Fruit fly (Drosophila melanogaster) whole organism, embryonic: ENCODE results near the gene CG12522.

Source experiments
- CG10321 ChIP-seq: fragments of 200-800 bp; sonication (Bioruptor generic); IDR thresholded peaks from 2 replicates; pipeline ENCODE4 v1.3.6; 2022; ENCODE audit warnings: missing biosample characterization, missing genetic modification characterization
- CG12219 ChIP-seq: fragments of 200-800 bp; sonication (Bioruptor generic); optimal IDR thresholded peaks from 3 replicates; lab custom pipeline; 2018; ENCODE audit warnings: missing biosample characterization, mild to moderate bottlenecking, missing genetic modification characterization
- CG12299 ChIP-seq: fragments of 200-800 bp; sonication (Bioruptor generic); optimal IDR thresholded peaks from 2 replicates; lab custom pipeline; 2018; ENCODE audit warnings: missing biosample characterization, mild to moderate bottlenecking, missing genetic modification characterization
- CG1233 ChIP-seq: fragments of 200-800 bp; sonication (Bioruptor generic); optimal IDR thresholded peaks from 4 replicates; lab custom pipeline; 2018; ENCODE audit warnings: missing biosample characterization, mild to moderate bottlenecking, missing genetic modification characterization
- CG12769 ChIP-seq: fragments of 200-800 bp; sonication (Bioruptor generic); optimal IDR thresholded peaks from 2 replicates; lab custom pipeline; 2019; ENCODE audit warnings: missing biosample characterization, mild to moderate bottlenecking, missing genetic modification characterization, moderate library complexity
- CG13287 ChIP-seq: fragments of 200-800 bp; sonication (Bioruptor generic); IDR thresholded peaks from 2 replicates; pipeline ENCODE4 v1.3.6; 2022; ENCODE audit warnings: missing biosample characterization, missing genetic modification characterization; ENCODE audit not compliant: partially characterized antibody
- CG14710 ChIP-seq: fragments of 200-800 bp; sonication (Bioruptor generic); optimal IDR thresholded peaks from 3 replicates; lab custom pipeline; 2019; ENCODE audit warnings: missing biosample characterization, mild to moderate bottlenecking, missing genetic modification characterization, moderate library complexity
- CG15011 ChIP-seq: fragments of 200-800 bp; sonication (Bioruptor generic); optimal IDR thresholded peaks from 3 replicates; lab custom pipeline; 2018; ENCODE audit warnings: missing biosample characterization, mild to moderate bottlenecking, missing genetic modification characterization
- CG17612 ChIP-seq: fragments of 200-800 bp; sonication (Bioruptor generic); IDR thresholded peaks from 2 replicates; pipeline ENCODE4 v1.3.6; 2022; ENCODE audit warnings: missing biosample characterization, missing genetic modification characterization
- CG30020 ChIP-seq: fragments of 200-800 bp; optimal IDR thresholded peaks from 2 replicates; lab custom pipeline; 2019; ENCODE audit warnings: missing biosample characterization, mild to moderate bottlenecking, missing genetic modification characterization, moderate library complexity
- CG31441 ChIP-seq: fragments of 200-800 bp; sonication (Bioruptor generic); IDR thresholded peaks from 2 replicates; pipeline ENCODE4 v1.3.6; 2022; ENCODE audit warnings: missing biosample characterization, missing genetic modification characterization
- CG3847 ChIP-seq: fragments of 200-800 bp; sonication (Bioruptor generic); IDR thresholded peaks from 2 replicates; pipeline ENCODE4 v1.3.6; 2022; ENCODE audit warnings: missing biosample characterization, missing genetic modification characterization
- CG4282 ChIP-seq: fragments of 200-800 bp; sonication (Bioruptor generic); optimal IDR thresholded peaks from 2 replicates; lab custom pipeline; 2016; ENCODE audit warnings: missing biosample characterization, missing genetic modification characterization
- CG4707 ChIP-seq: fragments of 200-800 bp; sonication (Bioruptor generic); optimal IDR thresholded peaks from 2 replicates; lab custom pipeline; 2018; ENCODE audit warnings: missing biosample characterization, mild to moderate bottlenecking, missing genetic modification characterization, moderate library complexity
- CG4730 ChIP-seq: fragments of 200-800 bp; sonication (Bioruptor generic); IDR thresholded peaks from 2 replicates; pipeline ENCODE4 v1.3.6; 2022; ENCODE audit warnings: missing biosample characterization, missing genetic modification characterization
- CG5180 ChIP-seq: fragments of 200-800 bp; sonication (Bioruptor generic); optimal IDR thresholded peaks from 3 replicates; lab custom pipeline; 2017; ENCODE audit warnings: missing biosample characterization, missing genetic modification characterization, mild to moderate bottlenecking, moderate library complexity, missing genetic modification reagents
- CG6791 ChIP-seq: fragments of 200-800 bp; sonication (Bioruptor generic); IDR thresholded peaks from 3 replicates; pipeline ENCODE4 v1.3.6; 2022; ENCODE audit warnings: missing biosample characterization, missing genetic modification characterization; ENCODE audit not compliant: partially characterized antibody
- CG6813 ChIP-seq: fragments of 200-800 bp; sonication (Bioruptor generic); optimal IDR thresholded peaks from 2 replicates; lab custom pipeline; 2017; ENCODE audit warnings: missing biosample characterization, missing genetic modification characterization, mild to moderate bottlenecking, moderate library complexity, missing genetic modification reagents
- CG7786 ChIP-seq: fragments of 200-800 bp; sonication (Bioruptor generic); optimal IDR thresholded peaks from 2 replicates; lab custom pipeline; 2016; ENCODE audit warnings: missing biosample characterization, missing genetic modification characterization
- CG8290 ChIP-seq, 3 experiments: fragments of 200-800 bp; sonication (Bioruptor generic); optimal IDR thresholded peaks; 2 replicates each; lab custom pipeline; 2016 to 2019; ENCODE audit warnings: missing biosample characterization in 3 of 3, missing genetic modification characterization in 3 of 3, mild to moderate bottlenecking in 2 of 3, moderate library complexity in 1 of 3
- CG8478 ChIP-seq: fragments of >200 bp; optimal IDR thresholded peaks from 2 replicates; lab custom pipeline; 2018
- CG8765 ChIP-seq: fragments of 200-800 bp; sonication (Bioruptor generic); IDR thresholded peaks from 2 replicates; pipeline ENCODE4 v1.3.6; 2022; ENCODE audit warnings: missing biosample characterization, missing genetic modification characterization
- CHES-1-like ChIP-seq: fragments of 200-800 bp; sonication (Bioruptor generic); optimal IDR thresholded peaks from 2 replicates; lab custom pipeline; 2016; ENCODE audit warnings: missing biosample characterization, missing genetic modification characterization
- Chrac-16 ChIP-seq: fragments of 200-800 bp; sonication (Bioruptor generic); optimal IDR thresholded peaks from 3 replicates; lab custom pipeline; 2016; ENCODE audit warnings: missing biosample characterization, missing genetic modification characterization
- Dfd ChIP-seq, 2 experiments: fragments of >200 bp; optimal IDR thresholded peaks; 2 replicates each; lab custom pipeline; 2017; ENCODE audit warnings: missing biosample characterization in 2 of 2, missing genetic modification characterization in 2 of 2
- Ets97D ChIP-seq: fragments of 200-800 bp; sonication (Bioruptor generic); optimal IDR thresholded peaks from 3 replicates; lab custom pipeline; 2016; ENCODE audit warnings: missing biosample characterization, missing genetic modification characterization
- Fer2 ChIP-seq: fragments of 200-800 bp; sonication (Bioruptor generic); optimal IDR thresholded peaks from 2 replicates; lab custom pipeline; 2018; ENCODE audit warnings: missing biosample characterization, mild to moderate bottlenecking, missing genetic modification characterization, moderate library complexity
- Gug ChIP-seq: fragments of 200-800 bp; sonication (Bioruptor generic); IDR thresholded peaks from 4 replicates; pipeline ENCODE4 v1.3.6; 2022; ENCODE audit warnings: missing biosample characterization, missing genetic modification characterization
- MTF-1 ChIP-seq: fragments of 200-800 bp; sonication (Bioruptor generic); optimal IDR thresholded peaks from 2 replicates; lab custom pipeline; 2018; ENCODE audit warnings: missing biosample characterization, mild to moderate bottlenecking, missing genetic modification characterization, borderline replicate concordance
- NFAT ChIP-seq: fragments of 200-800 bp; sonication (Bioruptor generic); IDR thresholded peaks from 2 replicates; pipeline ENCODE4 v1.3.6; 2022; ENCODE audit warnings: missing biosample characterization, missing genetic modification characterization
- Oli ChIP-seq: fragments of 200-800 bp; sonication (Bioruptor generic); optimal IDR thresholded peaks from 2 replicates; lab custom pipeline; 2018; ENCODE audit warnings: missing biosample characterization, mild to moderate bottlenecking, missing genetic modification characterization, moderate library complexity
- Ptx1 ChIP-seq: fragments of 200-800 bp; sonication (Bioruptor generic); IDR thresholded peaks from 2 replicates; pipeline ENCODE4 v1.3.6; 2022; ENCODE audit warnings: missing biosample characterization, missing genetic modification characterization
- Sox102F ChIP-seq: fragments of 200-800 bp; sonication (Bioruptor generic); optimal IDR thresholded peaks from 2 replicates; lab custom pipeline; 2018; ENCODE audit warnings: missing biosample characterization, mild to moderate bottlenecking, missing genetic modification characterization, moderate library complexity
- Taf1 ChIP-seq: fragments of 200-800 bp; sonication (Bioruptor generic); IDR thresholded peaks from 2 replicates; pipeline ENCODE4 v1.3.6; 2022; ENCODE audit warnings: missing biosample characterization, missing genetic modification characterization
- YL-1 ChIP-seq: fragments of 200-800 bp; sonication (Bioruptor generic); optimal IDR thresholded peaks from 3 replicates; lab custom pipeline; 2017; ENCODE audit warnings: missing biosample characterization, mild to moderate bottlenecking, missing genetic modification characterization
- bbx ChIP-seq: fragments of 200-800 bp; sonication (Bioruptor generic); IDR thresholded peaks from 2 replicates; pipeline ENCODE4 v1.3.6; 2022; ENCODE audit warnings: missing biosample characterization, missing genetic modification characterization; ENCODE audit not compliant: partially characterized antibody
- cad ChIP-seq: fragments of >200 bp; optimal IDR thresholded peaks from 2 replicates; lab custom pipeline; 2017; ENCODE audit warnings: missing biosample characterization, missing genetic modification characterization
- da ChIP-seq: fragments of 200-800 bp; sonication (Bioruptor generic); optimal IDR thresholded peaks from 2 replicates; lab custom pipeline; 2016; ENCODE audit warnings: missing biosample characterization, missing genetic modification characterization
- dati ChIP-seq: fragments of 200-800 bp; sonication (Bioruptor generic); IDR thresholded peaks from 2 replicates; pipeline ENCODE4 v1.3.6; 2022; ENCODE audit warnings: missing biosample characterization, missing genetic modification characterization
- emc ChIP-seq: fragments of 200-800 bp; sonication (Bioruptor generic); optimal IDR thresholded peaks from 2 replicates; lab custom pipeline; 2016; ENCODE audit warnings: missing biosample characterization, missing genetic modification characterization
- ems ChIP-seq: fragments of 200-800 bp; sonication (Bioruptor generic); optimal IDR thresholded peaks from 3 replicates; lab custom pipeline; 2016; ENCODE audit warnings: missing biosample characterization, missing genetic modification characterization
- lilli ChIP-seq: fragments of 200-800 bp; sonication (Bioruptor generic); optimal IDR thresholded peaks from 3 replicates; lab custom pipeline; 2016; ENCODE audit warnings: missing biosample characterization, missing genetic modification characterization
- luna ChIP-seq: fragments of 200-800 bp; sonication (Bioruptor generic); optimal IDR thresholded peaks from 2 replicates; lab custom pipeline; 2016; ENCODE audit warnings: missing biosample characterization, missing genetic modification characterization
- mam ChIP-seq: fragments of 200-800 bp; sonication (Bioruptor generic); optimal IDR thresholded peaks from 3 replicates; lab custom pipeline; 2016; ENCODE audit warnings: missing biosample characterization, missing genetic modification characterization
- odd ChIP-seq: fragments of 200-800 bp; sonication (Bioruptor generic); optimal IDR thresholded peaks from 2 replicates; lab custom pipeline; 2017; ENCODE audit warnings: missing biosample characterization, mild to moderate bottlenecking, missing genetic modification characterization
- onecut ChIP-seq: fragments of 200-800 bp; sonication (Bioruptor generic); IDR thresholded peaks from 2 replicates; pipeline ENCODE4 v1.3.6; 2022; ENCODE audit warnings: missing biosample characterization, missing genetic modification characterization
- pnt ChIP-seq: fragments of 200-800 bp; sonication (Bioruptor generic); optimal IDR thresholded peaks from 3 replicates; lab custom pipeline; 2016; ENCODE audit warnings: missing biosample characterization, missing genetic modification characterization
- scrt ChIP-seq: fragments of 200-800 bp; sonication (Bioruptor generic); optimal IDR thresholded peaks from 2 replicates; lab custom pipeline; 2018; ENCODE audit warnings: missing biosample characterization, mild to moderate bottlenecking, missing genetic modification characterization, moderate library complexity
- tup ChIP-seq: fragments of 200-800 bp; sonication (Bioruptor generic); optimal IDR thresholded peaks from 2 replicates; lab custom pipeline; 2016; ENCODE audit warnings: missing biosample characterization, mild to moderate bottlenecking, missing genetic modification characterization, moderate library complexity

CG12522 gene

dm6 chr3L:11118627-11119395 is 10.8 kb downstream of the CG12522 start (continued):
- TF ChIP-seq CG30020 (tag; lab: Kevin White, UChicago) (no peak), Chrac-16 (GFP tag; lab: Kevin White, UChicago) (no peak), CG4282 (peak; percentile 24), Dfd (GFP tag; optimal IDR thresholded peaks at IDR 0.05; lab: Kevin White, UChicago) (no peak), CG4707 (peak; percentile 72), CG12219 (GFP tag; lab: Kevin White, UChicago) (peak; percentile 76), lilli (GFP tag; lab: Kevin White, UChicago) (no peak), CG15011 (GFP tag; lab: Kevin White, UChicago) (peak; percentile 75), NFAT (GFP tag; lab: Robert Waterston, UW) (peak; percentile 70; the same call in 1 of the 2 replicates), CG13287 (peak; percentile 53; the same call in 1 of the 2 replicates), CG1233 (GFP tag; lab: Kevin White, UChicago) (peak; percentile 91), cad (GFP tag; lab: Kevin White, UChicago) (no peak), dati (GFP tag; lab: Robert Waterston, UW) (no peak), CG8290 (GFP tag; optimal IDR thresholded peaks at IDR 0.05; lab: Kevin White, UChicago) (peak; percentile 43), CG8290 (tag; optimal IDR thresholded peaks at IDR 0.05; lab: Kevin White, UChicago) (peak; percentile 87 to 88), CG31441 (GFP tag; lab: Robert Waterston, UW) (peak; percentile 25), CG14710 (tag; lab: Kevin White, UChicago) (peak; percentile 65), CG5180 (GFP tag; lab: Kevin White, UChicago) (peak; percentile 77), CG6791 (GFP tag; lab: Robert Waterston, UW) (no peak), Sox102F (GFP tag; lab: Kevin White, UChicago) (no peak), pnt (GFP tag; lab: Kevin White, UChicago) (peak; percentile 48), odd (GFP tag; lab: Kevin White, UChicago) (peak; percentile 58), tup (peak; percentile 31), CG7786 (peak; percentile 59), CG10321 (no peak), CG12299 (tag; lab: Kevin White, UChicago) (peak; percentile 87), emc (GFP tag; lab: Kevin White, UChicago) (no peak), Ets97D (GFP tag; lab: Kevin White, UChicago) (peak; percentile 8)

dm6 chr3L:11119396-11119900 is 11.4 kb downstream of the CG12522 start:
- TF ChIP-seq CHES-1-like (no peak), da (GFP tag; lab: Kevin White, UChicago) (no peak), CG8765 (GFP tag; lab: Robert Waterston, UW) (no peak), YL-1 (GFP tag; lab: Kevin White, UChicago) (no peak), Oli (no peak), CG3847 (GFP tag; lab: Robert Waterston, UW) (no peak), MTF-1 (GFP tag; lab: Kevin White, UChicago) (no peak), Taf1 (GFP tag; lab: Robert Waterston, UW) (no peak), bbx (GFP tag; lab: Robert Waterston, UW) (peak; percentile 49), CG12769 (tag; lab: Kevin White, UChicago) (peak; percentile 7), CG17612 (GFP tag; lab: Robert Waterston, UW) (peak; percentile 42; the same call in 1 of the 2 replicates), Fer2 (tag; lab: Kevin White, UChicago) (no peak), scrt (GFP tag; lab: Kevin White, UChicago) (no peak), CG8478 (lab: Kevin White, UChicago) (no peak), CG6813 (GFP tag; lab: Kevin White, UChicago) (no peak), Ptx1 (GFP tag; lab: Robert Waterston, UW) (0 out of 2 replicates have a peak, but pooled peaks have one; percentile 24), CG4730 (0 out of 2 replicates have a peak, but pooled peaks have one; percentile 10), mam (GFP tag; lab: Kevin White, UChicago) (peak; percentile 42), luna (GFP tag; lab: Kevin White, UChicago) (no peak), Gug (GFP tag; lab: Robert Waterston, UW) (peak; percentile 40; the same call in 1 of the 4 replicates), tup (no peak), cad (GFP tag; lab: Kevin White, UChicago) (peak; percentile 15), onecut (peak; percentile 54), ems (GFP tag; lab: Kevin White, UChicago) (no peak)
